Worm (Caenorhabditis elegans): Measurements from ENCODE around the gene C49G7.12.

ce11 chrV:4041853-4042424 lies 3.7 kb downstream of the C49G7.12 start, which contains the start of the genes C49G7.10 and irg-2:
- TF ChIP-seq nhr-76 (tag; optimal IDR thresholded peaks at IDR 0.05) (no peak), nhr-6 (tag; optimal IDR thresholded peaks at IDR 0.05) (no peak), madf-9 (GFP tag; conservative IDR thresholded peaks at IDR 0.05) (no peak), lin-39 (tag; optimal IDR thresholded peaks at IDR 0.05) (no peak), pha-4 (GFP tag; IDR thresholded peaks at IDR 0.05) (no peak), pha-4 (tag; optimal IDR thresholded peaks at IDR 0.05) (no peak), lsy-2 (tag; optimal IDR thresholded peaks at IDR 0.05) (no peak), ama-1 (optimal IDR thresholded peaks at IDR 0.05) (no peak), dmd-9 (GFP tag; IDR thresholded peaks at IDR 0.05) (no peak), daf-12 (tag; optimal IDR thresholded peaks at IDR 0.05) (no peak)

Data from whole organism, L4 larva.